Worm (Caenorhabditis elegans) whole organism, L2 larva: Measurements from ENCODE around the gene nspc-14.

Source experiments
- F13H6.1 ChIP-seq: sonication (generic microtip); optimal IDR thresholded peaks from 2 replicates; lab custom pipeline; 2016; ENCODE audit warnings: missing genetic modification characterization, missing compliant biosample characterization
- R02D3.7 ChIP-seq: fragments of 150-350 bp; optimal IDR thresholded peaks from 2 replicates; lab custom pipeline; 2014; ENCODE audit warnings: missing biosample characterization, missing genetic modification characterization
- lin-11 ChIP-seq: fragments of 150-350 bp; sonication (generic microtip); optimal IDR thresholded peaks from 2 replicates; lab custom pipeline; 2014; ENCODE audit warnings: missing biosample characterization, missing genetic modification characterization, inconsistent platforms, mixed read lengths
- mdl-1 ChIP-seq, 2 experiments: fragments of 150-350 bp in 1 of 2; sonication (generic microtip) in 1 of 2; optimal IDR thresholded peaks; 2 replicates each; lab custom pipeline; 2017; ENCODE audit warnings: missing biosample characterization in 2 of 2, missing genetic modification characterization in 2 of 2
- sma-9 ChIP-seq, 2 experiments: fragments of 150-350 bp in 1 of 2; sonication (generic microtip) in 1 of 2; optimal IDR thresholded peaks; 2 replicates each; lab custom pipeline; 2014 to 2016; ENCODE audit warnings: missing genetic modification characterization in 2 of 2, mild to moderate bottlenecking in 1 of 2, missing biosample characterization in 1 of 2, missing compliant biosample characterization in 1 of 2, missing genetic modification reagents in 1 of 2, moderate library complexity in 1 of 2
- unc-39 ChIP-seq: fragments of 150-350 bp; optimal IDR thresholded peaks from 2 replicates; lab custom pipeline; 2014; ENCODE audit warnings: missing biosample characterization, missing genetic modification characterization

ce11 chrX:12352872-12353271 is 6.0 kb downstream of the nspc-14 start, which contains the start of gene F42F12.4:
- TF ChIP-seq unc-39 (tag; lab: Kevin White, UChicago) (no peak), mdl-1 (tag; optimal IDR thresholded peaks at IDR 0.05; lab: Kevin White, UChicago) (no peak), F13H6.1 (tag; lab: Kevin White, UChicago) (no peak), R02D3.7 (tag; lab: Kevin White, UChicago) (no peak), lin-11 (no peak), sma-9 (GFP tag; optimal IDR thresholded peaks at IDR 0.05; lab: Kevin White, UChicago) (no peak), sma-9 (tag; optimal IDR thresholded peaks at IDR 0.05; lab: Kevin White, UChicago) (no peak)
